Worm (Caenorhabditis elegans) whole organism, mixed stage, embryonic: ENCODE data around the gene dars-1.

Source experiments
- blmp-1 ChIP-seq: fragments of 150-350 bp; optimal IDR thresholded peaks from 2 replicates; lab custom pipeline; 2014; ENCODE audit warnings: missing biosample characterization, missing genetic modification characterization
- ham-2 ChIP-seq: fragments of 200-800 bp; sonication (Bioruptor generic); optimal IDR thresholded peaks from 2 replicates; lab custom pipeline; 2018; ENCODE audit warnings: mild to moderate bottlenecking, missing genetic modification characterization, missing compliant biosample characterization

DNA sequence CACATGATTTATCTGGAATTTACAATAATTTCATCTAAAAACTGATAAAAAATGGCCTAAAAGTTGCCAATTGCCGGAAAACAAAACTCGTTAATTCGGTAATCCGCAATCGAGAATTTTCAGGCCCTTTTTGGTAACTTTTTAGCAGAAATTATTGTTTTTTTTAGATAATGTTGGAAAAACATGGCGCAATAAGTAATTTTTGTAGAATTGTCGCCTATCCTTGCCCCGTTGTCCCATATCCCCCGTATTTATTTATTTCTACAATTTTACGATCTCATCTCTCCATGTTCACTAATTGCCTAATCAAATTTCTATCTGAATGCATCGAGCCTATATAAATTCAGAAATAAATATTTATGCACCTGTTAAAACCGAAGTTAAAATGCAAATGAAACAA is 22.0 kb upstream of the dars-1 start:
- TF ChIP-seq ham-2 (GFP tag; lab: Kevin White, UChicago) (no peak), blmp-1 (tag; lab: Kevin White, UChicago) (no peak)
